Fruit fly (Drosophila melanogaster) whole organism, embryonic: ENCODE results near the gene CG42673.

ENCODE experiments used
- Blimp-1 ChIP-seq: fragments of 200-800 bp; sonication (Bioruptor generic); optimal IDR thresholded peaks from 3 replicates; lab custom pipeline; 2018; ENCODE audit warnings: missing biosample characterization, missing genetic modification characterization, mild to moderate bottlenecking, moderate library complexity, missing genetic modification reagents
- CG10209 ChIP-seq: fragments of 200-800 bp; sonication (Bioruptor generic); optimal IDR thresholded peaks from 3 replicates; lab custom pipeline; 2017; ENCODE audit warnings: missing biosample characterization, mild to moderate bottlenecking, missing genetic modification characterization, missing genetic modification reagents
- CG10274 ChIP-seq: fragments of 200-800 bp; sonication (Bioruptor generic); optimal IDR thresholded peaks from 3 replicates; lab custom pipeline; 2017; ENCODE audit warnings: missing biosample characterization, mild to moderate bottlenecking, missing genetic modification characterization
- CG14965 ChIP-seq: fragments of 200-800 bp; sonication (Bioruptor generic); optimal IDR thresholded peaks from 2 replicates; lab custom pipeline; 2016; ENCODE audit warnings: missing biosample characterization, missing genetic modification characterization, borderline replicate concordance
- CG2199 ChIP-seq: fragments of 200-800 bp; sonication (Bioruptor generic); IDR thresholded peaks from 3 replicates; pipeline ENCODE4 v1.3.6; 2022; ENCODE audit warnings: missing biosample characterization, missing genetic modification characterization
- CG2678 ChIP-seq: fragments of 200-800 bp; sonication (Bioruptor generic); optimal IDR thresholded peaks from 3 replicates; lab custom pipeline; 2019; ENCODE audit warnings: missing biosample characterization, mild to moderate bottlenecking, missing genetic modification characterization, moderate library complexity
- CG31441 ChIP-seq: fragments of 200-800 bp; sonication (Bioruptor generic); IDR thresholded peaks from 2 replicates; pipeline ENCODE4 v1.3.6; 2022; ENCODE audit warnings: missing biosample characterization, missing genetic modification characterization
- CG43689 ChIP-seq: fragments of 200-800 bp; sonication (Bioruptor generic); IDR thresholded peaks from 2 replicates; pipeline ENCODE4 v1.3.6; 2022; ENCODE audit warnings: missing biosample characterization, missing genetic modification characterization
- CG6654 ChIP-seq: fragments of 200-800 bp; sonication (Bioruptor generic); optimal IDR thresholded peaks from 2 replicates; lab custom pipeline; 2017; ENCODE audit warnings: missing biosample characterization, mild to moderate bottlenecking, missing genetic modification characterization
- CG7745 ChIP-seq: fragments of 200-800 bp; sonication (Bioruptor generic); optimal IDR thresholded peaks from 2 replicates; lab custom pipeline; 2018; ENCODE audit warnings: missing biosample characterization, mild to moderate bottlenecking, missing genetic modification characterization, moderate library complexity
- CG7987 ChIP-seq: fragments of 200-800 bp; sonication (Bioruptor generic); optimal IDR thresholded peaks from 2 replicates; lab custom pipeline; 2018; ENCODE audit warnings: missing biosample characterization, mild to moderate bottlenecking, missing genetic modification characterization, moderate library complexity
- CG8290 ChIP-seq, 3 experiments: fragments of 200-800 bp; sonication (Bioruptor generic); optimal IDR thresholded peaks; 2 replicates each; lab custom pipeline; 2016 to 2019; ENCODE audit warnings: missing biosample characterization in 3 of 3, missing genetic modification characterization in 3 of 3, mild to moderate bottlenecking in 2 of 3, moderate library complexity in 1 of 3
- CG8388 ChIP-seq: fragments of 200-800 bp; sonication (Bioruptor generic); optimal IDR thresholded peaks from 2 replicates; lab custom pipeline; 2019; ENCODE audit warnings: missing biosample characterization, mild to moderate bottlenecking, missing genetic modification characterization, moderate library complexity
- CG9437 ChIP-seq: fragments of 200-800 bp; sonication (Bioruptor generic); optimal IDR thresholded peaks from 2 replicates; lab custom pipeline; 2018; ENCODE audit warnings: missing biosample characterization, mild to moderate bottlenecking, missing genetic modification characterization
- CTCF ChIP-seq: fragments of 200-800 bp; sonication (Bioruptor generic); optimal IDR thresholded peaks from 2 replicates; lab custom pipeline; 2017; ENCODE audit warnings: missing biosample characterization, mild to moderate bottlenecking, missing genetic modification characterization, moderate library complexity
- Chrac-16 ChIP-seq: fragments of 200-800 bp; sonication (Bioruptor generic); optimal IDR thresholded peaks from 3 replicates; lab custom pipeline; 2016; ENCODE audit warnings: missing biosample characterization, missing genetic modification characterization
- CoRest ChIP-seq: fragments of 200-800 bp; sonication (Bioruptor generic); optimal IDR thresholded peaks from 3 replicates; lab custom pipeline; 2018; ENCODE audit warnings: missing biosample characterization, mild to moderate bottlenecking, missing genetic modification characterization, moderate library complexity
- Drgx ChIP-seq: fragments of 200-800 bp; sonication (Bioruptor generic); IDR thresholded peaks from 2 replicates; pipeline ENCODE4 v1.3.6; 2022; ENCODE audit warnings: missing biosample characterization, missing genetic modification characterization
- Ets65A ChIP-seq: fragments of 200-800 bp; sonication (Bioruptor generic); peaks from one replicate; lab custom pipeline; 2016; ENCODE audit warnings: missing biosample characterization, missing genetic modification characterization
- HmgZ ChIP-seq: fragments of 200-800 bp; sonication (Bioruptor generic); optimal IDR thresholded peaks from 2 replicates; lab custom pipeline; 2018; ENCODE audit warnings: missing biosample characterization, mild to moderate bottlenecking, missing genetic modification characterization
- Hr78 ChIP-seq, 2 experiments: fragments of 200-800 bp in 1 of 2; fragments of >200 bp in 1 of 2; sonication (Bioruptor generic) in 1 of 2; optimal IDR thresholded peaks; 2 replicates each; lab custom pipeline; 2017 to 2019; ENCODE audit warnings: missing biosample characterization in 2 of 2, missing genetic modification characterization in 2 of 2, mild to moderate bottlenecking in 1 of 2, moderate library complexity in 1 of 2
- Med ChIP-seq: fragments of 200-800 bp; sonication (Bioruptor generic); peaks from one replicate; lab custom pipeline; 2016; ENCODE audit warnings: missing biosample characterization, missing genetic modification characterization, mild to moderate bottlenecking, inconsistent platforms, moderate library complexity
- Pdp1 ChIP-seq, 2 experiments: fragments of 200-800 bp; sonication (Bioruptor generic); optimal IDR thresholded peaks; 3 replicates each; lab custom pipeline; 2016; ENCODE audit warnings: missing biosample characterization in 2 of 2, missing genetic modification characterization in 2 of 2, mild to moderate bottlenecking in 1 of 2, moderate library complexity in 1 of 2
- Six4 ChIP-seq: fragments of 200-800 bp; sonication (Bioruptor generic); optimal IDR thresholded peaks from 2 replicates; lab custom pipeline; 2016; ENCODE audit warnings: missing biosample characterization, missing genetic modification characterization
- Trl ChIP-seq, 3 experiments: fragments of >200 bp in 2 of 3; fragments of 200-800 bp in 1 of 3; sonication (Bioruptor generic) in 1 of 3; optimal IDR thresholded peaks; 2 replicates in 1 of 3; 3 replicates in 2 of 3; lab custom pipeline; 2016 to 2017; ENCODE audit warnings: missing biosample characterization in 1 of 3, missing genetic modification characterization in 1 of 3
- YL-1 ChIP-seq: fragments of 200-800 bp; sonication (Bioruptor generic); optimal IDR thresholded peaks from 3 replicates; lab custom pipeline; 2017; ENCODE audit warnings: missing biosample characterization, mild to moderate bottlenecking, missing genetic modification characterization
- cg ChIP-seq: fragments of 200-800 bp; sonication (Bioruptor generic); optimal IDR thresholded peaks from 3 replicates; lab custom pipeline; 2019; ENCODE audit warnings: missing biosample characterization, mild to moderate bottlenecking, missing genetic modification characterization, moderate library complexity
- chinmo ChIP-seq: fragments of 200-800 bp; sonication (Bioruptor generic); IDR thresholded peaks from 4 replicates; pipeline ENCODE4 v1.3.6; 2022; ENCODE audit warnings: missing biosample characterization, missing genetic modification characterization; ENCODE audit not compliant: partially characterized antibody
- da ChIP-seq: fragments of 200-800 bp; sonication (Bioruptor generic); optimal IDR thresholded peaks from 2 replicates; lab custom pipeline; 2016; ENCODE audit warnings: missing biosample characterization, missing genetic modification characterization
- fd3F ChIP-seq: fragments of 200-800 bp; sonication (Bioruptor generic); optimal IDR thresholded peaks from 2 replicates; lab custom pipeline; 2018; ENCODE audit warnings: missing biosample characterization, mild to moderate bottlenecking, missing genetic modification characterization, moderate library complexity
- insv ChIP-seq, 2 experiments: fragments of 200-800 bp; sonication (Bioruptor generic); optimal IDR thresholded peaks; 3 replicates each; lab custom pipeline; 2016 to 2018; ENCODE audit warnings: missing biosample characterization in 2 of 2, missing genetic modification characterization in 2 of 2
- ro ChIP-seq: fragments of 200-800 bp; sonication (Bioruptor generic); IDR thresholded peaks from 2 replicates; pipeline ENCODE4 v1.3.6; 2022; ENCODE audit warnings: missing biosample characterization, missing genetic modification characterization
- sd ChIP-seq: fragments of 200-800 bp; sonication (Bioruptor generic); optimal IDR thresholded peaks from 3 replicates; lab custom pipeline; 2018; ENCODE audit warnings: missing biosample characterization, mild to moderate bottlenecking, missing genetic modification characterization, moderate library complexity
- sob ChIP-seq: fragments of 200-800 bp; sonication (Bioruptor generic); IDR thresholded peaks from 2 replicates; pipeline ENCODE4 v1.3.6; 2022; ENCODE audit warnings: missing biosample characterization, missing genetic modification characterization
- sqz ChIP-seq: fragments of 200-800 bp; sonication (Bioruptor generic); optimal IDR thresholded peaks from 3 replicates; lab custom pipeline; 2018; ENCODE audit warnings: missing biosample characterization, mild to moderate bottlenecking, missing genetic modification characterization
- wek ChIP-seq: fragments of 200-800 bp; sonication (Bioruptor generic); optimal IDR thresholded peaks from 3 replicates; lab custom pipeline; 2018; ENCODE audit warnings: missing biosample characterization, mild to moderate bottlenecking, missing genetic modification characterization, moderate library complexity

The CG42673 gene

dm6 chr3L:9569194-9569593, 22.2 kb downstream of the CG42673 start:
- TF ChIP-seq sd (tag; lab: Kevin White, UChicago) (peak; percentile 41), sqz (GFP tag; lab: Kevin White, UChicago) (peak; percentile 15), Blimp-1 (GFP tag; lab: Kevin White, UChicago) (peak; percentile 94), Hr78 (GFP tag; optimal IDR thresholded peaks at IDR 0.05; lab: Kevin White, UChicago) (peak in 1 of 2 experiments; percentile 30), CG7745 (tag; lab: Kevin White, UChicago) (no peak)

- TF ChIP-seq Ets65A (GFP tag; lab: Kevin White, UChicago) = peak; percentile 41
- TF ChIP-seq CG6654 = no peak
- no peak for TF ChIP-seq CG14965 (GFP tag; lab: Kevin White, UChicago)
- TF ChIP-seq Drgx (GFP tag; lab: Robert Waterston, UW) = 0 out of 2 replicates have a peak, but pooled peaks have one; percentile 40
Measured at dm6 chr3L:9569849-9570248, 22.8 kb downstream of the CG42673 start.

- TF ChIP-seq CG8388 (GFP tag; lab: Kevin White, UChicago) = no peak
- TF ChIP-seq CTCF (GFP tag; lab: Kevin White, UChicago) = peak; percentile 35
- peak; percentile 69 for TF ChIP-seq sd (tag; lab: Kevin White, UChicago)
- no peak for TF ChIP-seq CG10274 (GFP tag; lab: Kevin White, UChicago)
- TF ChIP-seq Pdp1 (GFP tag; optimal IDR thresholded peaks at IDR 0.05; lab: Kevin White, UChicago) = peak in 1 of 2 experiments; percentile 16
- TF ChIP-seq ro = no peak
- no peak for TF ChIP-seq CG10209 (GFP tag; lab: Kevin White, UChicago)
- TF ChIP-seq CG43689 = no peak
- TF ChIP-seq CG8290 (GFP tag; optimal IDR thresholded peaks at IDR 0.05; lab: Kevin White, UChicago) = no peak
- peak in 1 of 2 experiments; percentile 14 for TF ChIP-seq CG8290 (tag; optimal IDR thresholded peaks at IDR 0.05; lab: Kevin White, UChicago)
- no peak for TF ChIP-seq Chrac-16
- TF ChIP-seq CG2199 (GFP tag; lab: Robert Waterston, UW) = no peak
- no peak for TF ChIP-seq fd3F
- TF ChIP-seq insv (GFP tag; optimal IDR thresholded peaks at IDR 0.05; lab: Kevin White, UChicago) = no peak
- peak in 1 of 2 experiments; percentile 34 for TF ChIP-seq Trl (optimal IDR thresholded peaks at IDR 0.05; lab: Kevin White, UChicago)
- no peak for TF ChIP-seq Trl (GFP tag; optimal IDR thresholded peaks at IDR 0.05; lab: Kevin White, UChicago)
- no peak for TF ChIP-seq YL-1 (GFP tag; lab: Kevin White, UChicago)
- no peak for TF ChIP-seq CG2678 (tag; lab: Kevin White, UChicago)
- TF ChIP-seq HmgZ (tag; lab: Kevin White, UChicago) = no peak
- peak; percentile 52 for TF ChIP-seq cg (GFP tag; lab: Kevin White, UChicago)
- TF ChIP-seq Six4 = no peak
- TF ChIP-seq chinmo (GFP tag; lab: Robert Waterston, UW) = 0 out of 4 replicates have a peak, but pooled peaks have one; percentile 45
- no peak for TF ChIP-seq wek (GFP tag; lab: Kevin White, UChicago)
- TF ChIP-seq CG31441 (GFP tag; lab: Robert Waterston, UW) = no peak
- TF ChIP-seq Med = peak; percentile 31
- no peak for TF ChIP-seq CoRest (tag; lab: Kevin White, UChicago)
- no peak for TF ChIP-seq sob
Measured at dm6 chr3L:9571629-9572028, 24.6 kb downstream of the CG42673 start.

dm6 chr3L:9583388-9583787, 36.4 kb downstream of the CG42673 start:
- TF ChIP-seq Pdp1 (GFP tag; optimal IDR thresholded peaks at IDR 0.05; lab: Kevin White, UChicago) = peak in 1 of 2 experiments; percentile 69
- no peak for TF ChIP-seq da (GFP tag; lab: Kevin White, UChicago)
- TF ChIP-seq CG9437 (GFP tag; lab: Kevin White, UChicago) = no peak
- TF ChIP-seq CG7987 (GFP tag; lab: Kevin White, UChicago) = no peak
- peak; percentile 72 for TF ChIP-seq Med
- TF ChIP-seq, all 482 proteins: peak for 2
